Fruit fly (Drosophila melanogaster) whole organism, embryonic: ENCODE results near the gene PAN3.

Experiments used
- BEAF-32 ChIP-seq: fragments of 200-800 bp; sonication (Bioruptor generic); optimal IDR thresholded peaks from 3 replicates; lab custom pipeline; 2017; ENCODE audit warnings: missing biosample characterization, missing genetic modification characterization, mild to moderate bottlenecking, moderate library complexity, missing genetic modification reagents
- CG10274 ChIP-seq: fragments of 200-800 bp; sonication (Bioruptor generic); optimal IDR thresholded peaks from 3 replicates; lab custom pipeline; 2017; ENCODE audit warnings: missing biosample characterization, mild to moderate bottlenecking, missing genetic modification characterization
- CG10431 ChIP-seq: fragments of 200-800 bp; sonication (Bioruptor generic); optimal IDR thresholded peaks from 3 replicates; lab custom pipeline; 2018; ENCODE audit warnings: missing biosample characterization, mild to moderate bottlenecking, missing genetic modification characterization
- CG10654 ChIP-seq: fragments of 200-800 bp; sonication (Bioruptor generic); optimal IDR thresholded peaks from 2 replicates; lab custom pipeline; 2016; ENCODE audit warnings: missing biosample characterization, missing genetic modification characterization
- CG11456 ChIP-seq: fragments of 200-800 bp; sonication (Bioruptor generic); IDR thresholded peaks from 3 replicates; pipeline ENCODE4 v1.3.6; 2022; ENCODE audit warnings: missing biosample characterization, missing genetic modification characterization
- CG12071 ChIP-seq: fragments of 200-800 bp; sonication (Bioruptor generic); optimal IDR thresholded peaks from 3 replicates; lab custom pipeline; 2018; ENCODE audit warnings: missing biosample characterization, mild to moderate bottlenecking, missing genetic modification characterization
- CG12236 ChIP-seq: fragments of 200-800 bp; sonication (Bioruptor generic); optimal IDR thresholded peaks from 2 replicates; lab custom pipeline; 2016; ENCODE audit warnings: missing biosample characterization, missing genetic modification characterization
- CG13894 ChIP-seq: fragments of 200-800 bp; sonication (Bioruptor generic); optimal IDR thresholded peaks from 3 replicates; lab custom pipeline; 2018; ENCODE audit warnings: missing biosample characterization, mild to moderate bottlenecking, missing genetic modification characterization, moderate library complexity
- CG14050 ChIP-seq: fragments of 200-800 bp; sonication (Bioruptor generic); IDR thresholded peaks from 3 replicates; pipeline ENCODE4 v1.3.6; 2022; ENCODE audit warnings: missing biosample characterization, missing genetic modification characterization
- CG31441 ChIP-seq: fragments of 200-800 bp; sonication (Bioruptor generic); IDR thresholded peaks from 2 replicates; pipeline ENCODE4 v1.3.6; 2022; ENCODE audit warnings: missing biosample characterization, missing genetic modification characterization
- CG34224 ChIP-seq: fragments of 200-800 bp; sonication (Bioruptor generic); IDR thresholded peaks from 3 replicates; pipeline ENCODE4 v1.3.6; 2022; ENCODE audit warnings: missing biosample characterization, missing genetic modification characterization; ENCODE audit not compliant: partially characterized antibody
- CG4360 ChIP-seq: fragments of 200-800 bp; sonication (Bioruptor generic); IDR thresholded peaks from 2 replicates; pipeline ENCODE4 v1.3.6; 2022; ENCODE audit warnings: missing biosample characterization, missing genetic modification characterization
- CG4707 ChIP-seq: fragments of 200-800 bp; sonication (Bioruptor generic); optimal IDR thresholded peaks from 2 replicates; lab custom pipeline; 2018; ENCODE audit warnings: missing biosample characterization, mild to moderate bottlenecking, missing genetic modification characterization, moderate library complexity
- CG9797 ChIP-seq: fragments of 200-800 bp; sonication (Bioruptor generic); optimal IDR thresholded peaks from 3 replicates; lab custom pipeline; 2018; ENCODE audit warnings: missing biosample characterization, mild to moderate bottlenecking, missing genetic modification characterization
- CG9932 ChIP-seq: fragments of 200-800 bp; sonication (Bioruptor generic); IDR thresholded peaks from 2 replicates; pipeline ENCODE4 v1.3.6; 2022; ENCODE audit warnings: missing biosample characterization, missing genetic modification characterization
- D ChIP-seq, 2 experiments: fragments of 200-800 bp in 1 of 2; fragments of >200 bp in 1 of 2; sonication (Bioruptor generic) in 1 of 2; optimal IDR thresholded peaks; 2 replicates in 1 of 2; 3 replicates in 1 of 2; lab custom pipeline; 2017; ENCODE audit warnings: mild to moderate bottlenecking in 1 of 2, missing biosample characterization in 1 of 2, missing genetic modification characterization in 1 of 2, missing genetic modification reagents in 1 of 2
- Ets65A ChIP-seq: fragments of 200-800 bp; sonication (Bioruptor generic); peaks from one replicate; lab custom pipeline; 2016; ENCODE audit warnings: missing biosample characterization, missing genetic modification characterization
- GATAe ChIP-seq: fragments of 200-800 bp; sonication (Bioruptor generic); conservative IDR thresholded peaks from 2 replicates; pipeline ENCODE4 v1.3.6; 2022; ENCODE audit warnings: missing biosample characterization, missing genetic modification characterization
- HLH3B ChIP-seq: fragments of 200-800 bp; sonication (Bioruptor generic); IDR thresholded peaks from 2 replicates; pipeline ENCODE4 v1.3.6; 2022; ENCODE audit warnings: missing biosample characterization, missing genetic modification characterization
- Hey ChIP-seq: fragments of 200-800 bp; sonication (Bioruptor generic); optimal IDR thresholded peaks from 3 replicates; lab custom pipeline; 2018; ENCODE audit warnings: missing biosample characterization, mild to moderate bottlenecking, missing genetic modification characterization
- Lim3 ChIP-seq: fragments of 200-800 bp; sonication (Bioruptor generic); IDR thresholded peaks from 2 replicates; pipeline ENCODE4 v1.3.6; 2022; ENCODE audit warnings: missing biosample characterization, missing genetic modification characterization
- Lpt ChIP-seq: fragments of >200 bp; optimal IDR thresholded peaks from 2 replicates; lab custom pipeline; 2018; ENCODE audit warnings: missing biosample characterization, missing genetic modification characterization
- Nf-YC ChIP-seq: fragments of 200-800 bp; optimal IDR thresholded peaks from 3 replicates; lab custom pipeline; 2019; ENCODE audit warnings: missing biosample characterization, mild to moderate bottlenecking, missing genetic modification characterization, moderate library complexity
- PHDP ChIP-seq: fragments of 200-800 bp; sonication (Bioruptor generic); optimal IDR thresholded peaks from 3 replicates; lab custom pipeline; 2018; ENCODE audit warnings: missing biosample characterization, mild to moderate bottlenecking, missing genetic modification characterization, moderate library complexity
- Scr ChIP-seq: fragments of 200-800 bp; sonication (Bioruptor generic); IDR thresholded peaks from 2 replicates; pipeline ENCODE4 v1.3.6; 2022; ENCODE audit warnings: missing biosample characterization, missing genetic modification characterization; ENCODE audit not compliant: partially characterized antibody
- Spps ChIP-seq: fragments of 200-800 bp; sonication (Bioruptor generic); optimal IDR thresholded peaks from 2 replicates; lab custom pipeline; 2018; ENCODE audit warnings: missing biosample characterization, mild to moderate bottlenecking, missing genetic modification characterization
- abd-A ChIP-seq: fragments of 200-800 bp; sonication (Bioruptor generic); optimal IDR thresholded peaks from 3 replicates; lab custom pipeline; 2019; ENCODE audit warnings: missing biosample characterization, mild to moderate bottlenecking, missing genetic modification characterization, moderate library complexity
- ato ChIP-seq: fragments of 200-800 bp; sonication (Bioruptor generic); IDR thresholded peaks from 2 replicates; pipeline ENCODE4 v1.3.6; 2022; ENCODE audit warnings: missing biosample characterization, missing genetic modification characterization; ENCODE audit not compliant: partially characterized antibody
- br ChIP-seq: fragments of >200 bp; optimal IDR thresholded peaks from 2 replicates; lab custom pipeline; 2017
- btn ChIP-seq: fragments of 200-800 bp; sonication (Bioruptor generic); optimal IDR thresholded peaks from 2 replicates; lab custom pipeline; 2016; ENCODE audit warnings: missing biosample characterization, missing genetic modification characterization
- danr ChIP-seq: fragments of 200-800 bp; sonication (Bioruptor generic); IDR thresholded peaks from 2 replicates; pipeline ENCODE4 v1.3.6; 2022; ENCODE audit warnings: missing biosample characterization, missing genetic modification characterization
- dpn ChIP-seq, 2 experiments: fragments of 200-800 bp; sonication (Bioruptor generic); optimal IDR thresholded peaks; 3 replicates each; lab custom pipeline; 2016; ENCODE audit warnings: missing biosample characterization in 2 of 2, missing genetic modification characterization in 2 of 2
- fu2 ChIP-seq: fragments of 200-800 bp; sonication (Bioruptor generic); optimal IDR thresholded peaks from 2 replicates; lab custom pipeline; 2016; ENCODE audit warnings: missing biosample characterization, missing genetic modification characterization
- gfzf ChIP-seq: fragments of 200-800 bp; sonication (Bioruptor generic); optimal IDR thresholded peaks from 2 replicates; lab custom pipeline; 2016; ENCODE audit warnings: missing biosample characterization, mild to moderate bottlenecking, missing genetic modification characterization, moderate library complexity
- grau ChIP-seq: fragments of 200-800 bp; optimal IDR thresholded peaks from 3 replicates; lab custom pipeline; 2019; ENCODE audit warnings: missing biosample characterization, mild to moderate bottlenecking, missing genetic modification characterization, moderate library complexity
- hb ChIP-seq: fragments of 200-800 bp; sonication (Bioruptor generic); IDR thresholded peaks from 3 replicates; pipeline ENCODE4 v1.3.6; 2022; ENCODE audit warnings: missing biosample characterization, missing genetic modification characterization; ENCODE audit not compliant: partially characterized antibody
- her ChIP-seq: fragments of 200-800 bp; sonication (Bioruptor generic); optimal IDR thresholded peaks from 2 replicates; lab custom pipeline; 2016; ENCODE audit warnings: missing biosample characterization, missing genetic modification characterization
- mam ChIP-seq: fragments of 200-800 bp; sonication (Bioruptor generic); optimal IDR thresholded peaks from 3 replicates; lab custom pipeline; 2016; ENCODE audit warnings: missing biosample characterization, missing genetic modification characterization
- mld ChIP-seq: fragments of 200-800 bp; sonication (Bioruptor generic); IDR thresholded peaks from 3 replicates; pipeline ENCODE4 v1.3.6; 2022; ENCODE audit warnings: missing biosample characterization, missing genetic modification characterization; ENCODE audit not compliant: partially characterized antibody
- nerfin-2 ChIP-seq: fragments of 200-800 bp; sonication (Bioruptor generic); IDR thresholded peaks from 2 replicates; pipeline ENCODE4 v1.3.6; 2022; ENCODE audit warnings: missing biosample characterization, missing genetic modification characterization; ENCODE audit not compliant: partially characterized antibody
- odd ChIP-seq: fragments of 200-800 bp; sonication (Bioruptor generic); optimal IDR thresholded peaks from 2 replicates; lab custom pipeline; 2017; ENCODE audit warnings: missing biosample characterization, mild to moderate bottlenecking, missing genetic modification characterization
- pzg ChIP-seq: fragments of 200-800 bp; sonication (Bioruptor generic); optimal IDR thresholded peaks from 3 replicates; lab custom pipeline; 2018; ENCODE audit warnings: missing biosample characterization, mild to moderate bottlenecking, missing genetic modification characterization, moderate library complexity
- rib ChIP-seq: fragments of 200-800 bp; sonication (Bioruptor generic); IDR thresholded peaks from 2 replicates; pipeline ENCODE4 v1.3.6; 2022; ENCODE audit warnings: missing biosample characterization, missing genetic modification characterization
- row ChIP-seq: fragments of 200-800 bp; sonication (Bioruptor generic); IDR thresholded peaks from 3 replicates; pipeline ENCODE4 v1.3.6; 2022; ENCODE audit warnings: missing biosample characterization, missing genetic modification characterization
- sob ChIP-seq: fragments of 200-800 bp; sonication (Bioruptor generic); IDR thresholded peaks from 2 replicates; pipeline ENCODE4 v1.3.6; 2022; ENCODE audit warnings: missing biosample characterization, missing genetic modification characterization
- sqz ChIP-seq: fragments of 200-800 bp; sonication (Bioruptor generic); optimal IDR thresholded peaks from 3 replicates; lab custom pipeline; 2018; ENCODE audit warnings: missing biosample characterization, mild to moderate bottlenecking, missing genetic modification characterization
- trh ChIP-seq: fragments of 200-800 bp; sonication (Bioruptor generic); optimal IDR thresholded peaks from 2 replicates; lab custom pipeline; 2016; ENCODE audit warnings: missing biosample characterization, missing genetic modification characterization
- unc-4 ChIP-seq: fragments of 200-800 bp; sonication (Bioruptor generic); IDR thresholded peaks from 2 replicates; pipeline ENCODE4 v1.3.6; 2022; ENCODE audit warnings: missing biosample characterization, missing genetic modification characterization; ENCODE audit not compliant: partially characterized antibody

The PAN3 gene

DNA sequence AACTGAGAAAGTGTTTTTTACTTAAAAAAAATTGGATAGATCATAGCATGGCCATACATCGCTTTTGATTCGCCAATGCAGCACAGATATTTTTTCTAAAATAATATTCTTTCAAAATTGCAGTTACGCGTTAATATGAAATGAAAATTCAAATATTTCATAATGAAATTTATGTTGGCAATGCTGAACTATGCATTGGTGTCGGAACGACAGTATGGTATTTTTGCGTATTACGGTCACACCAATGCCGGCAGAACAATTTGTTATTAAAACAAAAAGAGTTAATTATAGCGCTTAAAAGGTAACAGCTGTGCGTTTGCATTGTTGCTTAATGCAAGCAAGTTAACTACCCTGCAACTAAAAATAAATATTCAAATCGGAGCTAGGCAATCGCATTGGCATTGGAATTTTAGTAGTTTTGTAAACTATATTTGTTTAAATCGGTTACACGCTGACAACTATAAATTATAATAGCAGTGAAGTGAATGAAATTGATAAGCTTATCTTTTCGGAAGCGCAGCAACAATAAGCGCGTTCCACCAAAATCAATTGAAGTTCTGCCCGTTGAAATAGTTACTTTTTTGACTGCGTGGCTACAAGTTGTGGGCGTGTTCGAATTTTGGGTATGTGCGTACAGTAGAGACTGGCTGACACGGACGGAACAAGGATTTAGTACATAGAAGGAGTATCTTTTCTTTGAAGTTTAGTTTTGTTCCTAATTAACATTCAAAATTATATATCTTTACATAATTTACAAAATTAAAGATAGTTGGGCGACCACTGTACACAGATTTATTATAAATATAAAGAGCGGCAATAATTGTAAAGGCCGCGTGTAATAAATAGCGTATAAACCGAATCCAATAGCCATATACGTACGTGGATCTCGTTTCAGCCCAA, 28.5 kb upstream of the PAN3 start, which contains the start of gene Prx4 (continued):
- TF ChIP-seq grau (tag; lab: Kevin White, UChicago) (peak; percentile 96), Nf-YC (no peak), sob (peak; percentile 73), trh (no peak), Spps (tag; lab: Kevin White, UChicago) (peak; percentile 50), CG11456 (GFP tag; lab: Robert Waterston, UW) (peak; percentile 81), CG10654 (GFP tag; lab: Kevin White, UChicago) (peak; percentile 39), CG4707 (GFP tag; lab: Kevin White, UChicago) (peak; percentile 39), hb (GFP tag; lab: Robert Waterston, UW) (no peak), gfzf (GFP tag; lab: Kevin White, UChicago) (peak; percentile 87), CG12236 (GFP tag; lab: Kevin White, UChicago) (no peak), CG13894 (tag; lab: Kevin White, UChicago) (no peak), mld (GFP tag; lab: Robert Waterston, UW) (no peak), CG9932 (GFP tag; lab: Robert Waterston, UW) (peak; percentile 74), mam (GFP tag; lab: Kevin White, UChicago) (peak; percentile 61), D (optimal IDR thresholded peaks at IDR 0.05; lab: Kevin White, UChicago) (no peak), D (GFP tag; optimal IDR thresholded peaks at IDR 0.05; lab: Kevin White, UChicago) (peak; percentile 37), BEAF-32 (GFP tag; lab: Kevin White, UChicago) (peak; percentile 9), CG31441 (GFP tag; lab: Robert Waterston, UW) (peak; percentile 76), abd-A (tag; lab: Kevin White, UChicago) (no peak), her (GFP tag; lab: Kevin White, UChicago) (no peak), Lpt (no peak), CG4360 (0 out of 2 replicates have a peak, but pooled peaks have one; percentile 49), Scr (GFP tag; lab: Robert Waterston, UW) (no peak), row (GFP tag; lab: Robert Waterston, UW) (peak; percentile 81), CG34224 (GFP tag; lab: Robert Waterston, UW) (no peak), br (no peak), CG10431 (GFP tag; lab: Kevin White, UChicago) (no peak), CG10274 (no peak), CG14050 (GFP tag; lab: Robert Waterston, UW) (peak; percentile 55), Hey (tag; lab: Kevin White, UChicago) (no peak), unc-4 (no peak), nerfin-2 (GFP tag; lab: Robert Waterston, UW) (no peak), Ets65A (GFP tag; lab: Kevin White, UChicago) (no peak), GATAe (GFP tag; lab: Robert Waterston, UW) (no peak), PHDP (tag; lab: Kevin White, UChicago) (peak; percentile 74), HLH3B (GFP tag; lab: Robert Waterston, UW) (peak; percentile 69), CG9797 (peak; percentile 68), danr (no peak), odd (peak; percentile 49), fu2 (GFP tag; lab: Kevin White, UChicago) (no peak), btn (GFP tag; lab: Kevin White, UChicago) (no peak), Lim3 (GFP tag; lab: Robert Waterston, UW) (no peak), rib (GFP tag; lab: Robert Waterston, UW) (no peak), CG12071 (GFP tag; lab: Kevin White, UChicago) (no peak), sqz (GFP tag; lab: Kevin White, UChicago) (peak; percentile 1), ato (GFP tag; lab: Robert Waterston, UW) (no peak), pzg (GFP tag; lab: Kevin White, UChicago) (peak; percentile 74), dpn (GFP tag; optimal IDR thresholded peaks at IDR 0.05; lab: Kevin White, UChicago) (peak; percentile 15 to 60)
